Fruit fly (Drosophila melanogaster) whole organism, pupa: ENCODE measurements around the gene CG11425.

Experiments
- CG10348 ChIP-seq: fragments of 200-800 bp; sonication (Bioruptor generic); IDR thresholded peaks from 2 replicates; pipeline ENCODE4 v1.3.6; 2022; ENCODE audit warnings: missing biosample characterization, missing genetic modification characterization
- CG12605 ChIP-seq: fragments of 200-800 bp; sonication (Bioruptor generic); IDR thresholded peaks from 2 replicates; pipeline ENCODE4 v1.3.6; 2022; ENCODE audit warnings: missing biosample characterization, missing genetic modification characterization
- CG13204 ChIP-seq: fragments of 200-800 bp; sonication (Bioruptor generic); optimal IDR thresholded peaks from 2 replicates; lab custom pipeline; 2018; ENCODE audit warnings: missing biosample characterization, mild to moderate bottlenecking, missing genetic modification characterization, moderate library complexity
- CG14655 ChIP-seq: fragments of 200-800 bp; sonication (Bioruptor generic); optimal IDR thresholded peaks from 3 replicates; lab custom pipeline; 2017; ENCODE audit warnings: mild to moderate bottlenecking, missing biosample characterization, missing genetic modification reagents, missing genetic modification characterization
- CG15710 ChIP-seq: fragments of 200-800 bp; sonication (Bioruptor generic); optimal IDR thresholded peaks from 2 replicates; lab custom pipeline; 2018; ENCODE audit warnings: missing biosample characterization, mild to moderate bottlenecking, missing genetic modification characterization, moderate library complexity
- CG17806 ChIP-seq: fragments of 200-800 bp; sonication (Bioruptor generic); optimal IDR thresholded peaks from 2 replicates; lab custom pipeline; 2018; ENCODE audit warnings: missing biosample characterization, mild to moderate bottlenecking, missing genetic modification characterization, moderate library complexity
- CG32121 ChIP-seq: fragments of 200-800 bp; sonication (Bioruptor generic); IDR thresholded peaks from 2 replicates; pipeline ENCODE4 v1.3.6; 2022; ENCODE audit warnings: missing biosample characterization, missing genetic modification characterization
- CG34367 ChIP-seq: fragments of 200-800 bp; sonication (Bioruptor generic); optimal IDR thresholded peaks from 2 replicates; lab custom pipeline; 2018; ENCODE audit warnings: missing biosample characterization, mild to moderate bottlenecking, missing genetic modification characterization
- CG4496 ChIP-seq: fragments of 200-800 bp; sonication (Bioruptor generic); IDR thresholded peaks from 3 replicates; pipeline ENCODE4 v1.3.6; 2022; ENCODE audit warnings: missing biosample characterization, missing genetic modification characterization
- CG8159 ChIP-seq: fragments of 200-800 bp; sonication (Bioruptor generic); optimal IDR thresholded peaks from 3 replicates; lab custom pipeline; 2018; ENCODE audit warnings: missing biosample characterization, mild to moderate bottlenecking, missing genetic modification characterization, moderate library complexity
- CG8301 ChIP-seq: fragments of 200-800 bp; sonication (Bioruptor generic); optimal IDR thresholded peaks from 2 replicates; lab custom pipeline; 2018; ENCODE audit warnings: missing biosample characterization, mild to moderate bottlenecking, missing genetic modification characterization
- CG9948 ChIP-seq: fragments of 200-800 bp; sonication (Bioruptor generic); optimal IDR thresholded peaks from 2 replicates; lab custom pipeline; 2018; ENCODE audit warnings: missing biosample characterization, mild to moderate bottlenecking, missing genetic modification characterization, moderate library complexity
- EcR ChIP-seq: fragments of 200-800 bp; sonication (Bioruptor generic); optimal IDR thresholded peaks from 3 replicates; lab custom pipeline; 2019; ENCODE audit warnings: missing biosample characterization, missing genetic modification characterization, mild to moderate bottlenecking, moderate library complexity, missing genetic modification reagents
- Ets98B ChIP-seq: fragments of 200-800 bp; sonication (Bioruptor generic); IDR thresholded peaks from 2 replicates; pipeline ENCODE4 v1.3.6; 2022; ENCODE audit warnings: missing biosample characterization, missing genetic modification characterization
- Pif1A ChIP-seq: fragments of 200-800 bp; sonication (Bioruptor generic); optimal IDR thresholded peaks from 3 replicates; lab custom pipeline; 2016; ENCODE audit warnings: missing biosample characterization, missing genetic modification characterization
- Pif1B ChIP-seq: fragments of 200-800 bp; sonication (Bioruptor generic); optimal IDR thresholded peaks from 3 replicates; lab custom pipeline; 2016; ENCODE audit warnings: missing biosample characterization, missing genetic modification characterization
- Snoo ChIP-seq: fragments of 200-800 bp; sonication (Bioruptor generic); optimal IDR thresholded peaks from 3 replicates; lab custom pipeline; 2017; ENCODE audit warnings: missing biosample characterization, mild to moderate bottlenecking, missing genetic modification characterization, inconsistent platforms
- fd96Ca ChIP-seq: fragments of 200-800 bp; sonication (Bioruptor generic); IDR thresholded peaks from 3 replicates; pipeline ENCODE4 v1.3.6; 2022; ENCODE audit warnings: missing biosample characterization, missing genetic modification characterization
- gl ChIP-seq: fragments of 200-800 bp; sonication (Bioruptor generic); optimal IDR thresholded peaks from 2 replicates; lab custom pipeline; 2018; ENCODE audit warnings: missing biosample characterization, mild to moderate bottlenecking, missing genetic modification characterization
- rn ChIP-seq: fragments of 200-800 bp; sonication (Bioruptor generic); IDR thresholded peaks from 2 replicates; pipeline ENCODE4 v1.3.6; 2022; ENCODE audit warnings: missing biosample characterization, missing genetic modification characterization

CG11425 gene

dm6 chr3L:22470299-22470791, 4.2 kb upstream of the CG11425 start, which contains the start of gene CG11426:
Gene CG11426, plus strand, starts transcription at chr3L:22470556.
- no peak for TF ChIP-seq CG12605 (GFP tag; lab: Robert Waterston, UW)
- TF ChIP-seq CG17806 (tag; lab: Kevin White, UChicago), result no peak
- no peak for TF ChIP-seq gl (tag; lab: Kevin White, UChicago)
- TF ChIP-seq Snoo (tag; lab: Kevin White, UChicago), result no peak
- TF ChIP-seq EcR (GFP tag; lab: Kevin White, UChicago), result no peak
- no peak for TF ChIP-seq Ets98B (GFP tag; lab: Robert Waterston, UW)
- no peak for TF ChIP-seq CG32121 (GFP tag; lab: Robert Waterston, UW)
- no peak for TF ChIP-seq CG13204 (GFP tag; lab: Kevin White, UChicago)
- TF ChIP-seq CG14655 (GFP tag; lab: Kevin White, UChicago), result no peak
- no peak for TF ChIP-seq CG4496 (GFP tag; lab: Robert Waterston, UW)
- TF ChIP-seq Pif1B (GFP tag; lab: Kevin White, UChicago), result no peak
- no peak for TF ChIP-seq CG15710 (tag; lab: Kevin White, UChicago)
- no peak for TF ChIP-seq CG10348 (GFP tag; lab: Robert Waterston, UW)
- TF ChIP-seq fd96Ca (GFP tag; lab: Robert Waterston, UW), result no peak

DNA sequence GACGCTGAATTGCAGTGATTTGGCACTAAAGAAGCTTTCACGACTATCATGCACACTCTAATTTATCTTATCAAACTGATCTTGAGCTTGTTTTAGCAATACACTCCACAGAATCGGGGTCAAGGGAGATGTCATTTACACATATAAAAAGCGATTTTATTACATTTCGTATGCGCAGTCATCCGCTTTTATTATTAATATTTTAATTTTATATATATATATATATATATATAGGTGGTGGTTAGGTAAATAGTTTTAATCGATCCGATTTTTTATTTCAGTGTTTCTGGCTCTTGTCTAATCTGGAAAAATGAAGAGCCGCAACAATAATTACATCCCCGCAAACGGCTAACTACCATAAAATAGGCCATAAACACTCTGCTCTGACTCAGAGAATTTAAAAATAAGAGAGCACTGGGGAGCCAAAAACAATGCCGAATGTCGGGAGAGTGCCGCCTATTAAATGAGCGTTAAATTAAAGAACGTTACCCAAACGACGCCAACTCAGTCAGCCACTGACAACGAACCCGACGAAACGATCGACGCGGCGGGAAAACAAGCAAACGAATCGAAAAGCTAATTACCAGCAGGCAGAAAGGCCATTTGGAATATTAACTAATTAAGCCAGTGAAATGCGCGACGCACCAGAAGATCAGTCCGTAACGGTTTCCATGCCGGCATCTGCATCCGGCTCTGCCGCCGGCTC, 2.9 kb upstream of the CG11425 start:
- peak; percentile 21 for TF ChIP-seq CG14655 (GFP tag; lab: Kevin White, UChicago)
- TF ChIP-seq CG9948 (tag; lab: Kevin White, UChicago), result no peak
- TF ChIP-seq CG4496 (GFP tag; lab: Robert Waterston, UW), result 0 out of 3 replicates have a peak, but pooled peaks have one; percentile 15

DNA sequence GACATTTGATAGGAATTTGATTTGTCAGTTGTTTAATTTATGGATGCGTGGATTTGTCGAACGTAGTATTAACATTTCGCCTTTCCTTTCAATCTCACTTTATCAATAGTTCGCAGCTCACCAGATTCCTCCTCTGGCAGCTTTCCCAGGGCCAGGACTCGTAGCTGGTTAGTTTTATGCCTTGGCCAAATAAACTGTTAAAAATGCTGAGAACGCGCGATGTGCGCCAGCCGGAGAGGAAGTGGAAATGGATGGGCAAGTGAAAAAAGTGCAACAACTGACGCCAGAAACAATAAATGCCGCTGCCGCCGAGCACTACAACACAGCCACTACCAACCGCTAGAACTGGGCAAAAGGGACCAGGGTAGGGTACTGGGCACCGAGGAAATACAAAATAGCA, 8.9 kb downstream of the CG11425 start:
- TF ChIP-seq EcR (GFP tag; lab: Kevin White, UChicago), result no peak
- TF ChIP-seq Snoo (tag; lab: Kevin White, UChicago), result no peak
- no peak for TF ChIP-seq CG9948 (tag; lab: Kevin White, UChicago)
- TF ChIP-seq gl (tag; lab: Kevin White, UChicago), result no peak
- no peak for TF ChIP-seq CG8159 (tag; lab: Kevin White, UChicago)
- TF ChIP-seq CG15710 (tag; lab: Kevin White, UChicago), result no peak
- no peak for TF ChIP-seq CG10348 (GFP tag; lab: Robert Waterston, UW)
- no peak for TF ChIP-seq Ets98B (GFP tag; lab: Robert Waterston, UW)
- TF ChIP-seq CG17806 (tag; lab: Kevin White, UChicago), result no peak
- TF ChIP-seq CG12605 (GFP tag; lab: Robert Waterston, UW), result no peak
- TF ChIP-seq fd96Ca (GFP tag; lab: Robert Waterston, UW), result no peak
- TF ChIP-seq Pif1B (GFP tag; lab: Kevin White, UChicago), result no peak
- TF ChIP-seq rn (GFP tag; lab: Robert Waterston, UW), result no peak
- no peak for TF ChIP-seq CG4496 (GFP tag; lab: Robert Waterston, UW)
- TF ChIP-seq CG13204 (GFP tag; lab: Kevin White, UChicago), result no peak
- TF ChIP-seq CG8301 (tag; lab: Kevin White, UChicago), result no peak
- TF ChIP-seq, all 21 proteins: peak for 0

DNA sequence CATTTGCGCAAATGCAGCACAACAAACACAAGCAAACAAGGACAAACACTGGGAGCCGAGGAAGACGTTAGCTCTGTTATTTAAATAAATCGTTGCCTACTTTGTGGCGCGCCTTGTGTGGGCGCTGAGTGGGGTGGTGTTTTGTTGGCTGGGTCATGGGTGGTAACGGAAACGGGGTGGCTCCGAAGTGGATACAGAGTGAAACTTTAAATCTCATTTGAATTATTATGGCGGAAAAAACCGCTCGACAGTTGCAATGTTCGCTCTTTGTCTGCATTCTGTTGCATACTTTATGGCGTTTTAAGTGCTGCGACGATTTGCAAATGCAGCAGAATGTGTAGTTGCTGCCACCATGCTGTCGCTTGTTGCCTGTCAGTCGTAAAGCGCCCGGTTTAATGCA, 23.0 kb downstream of the CG11425 start:
- no peak for TF ChIP-seq CG12605 (GFP tag; lab: Robert Waterston, UW)
- no peak for TF ChIP-seq gl (tag; lab: Kevin White, UChicago)
- TF ChIP-seq CG4496 (GFP tag; lab: Robert Waterston, UW), result no peak

- TF ChIP-seq EcR (GFP tag; lab: Kevin White, UChicago) (no peak), Pif1B (GFP tag; lab: Kevin White, UChicago) (no peak)
These were observed 26.7 kb downstream of the CG11425 start, which contains the start of gene CG43312 for dm6 chr3L:22501300-22501699. Gene CG43312, plus strand, starts transcription at chr3L:22501600.

- TF ChIP-seq CG10348 (GFP tag; lab: Robert Waterston, UW) (no peak), Pif1A (GFP tag; lab: Kevin White, UChicago) (no peak), gl (tag; lab: Kevin White, UChicago) (no peak), fd96Ca (GFP tag; lab: Robert Waterston, UW) (no peak), CG9948 (tag; lab: Kevin White, UChicago) (no peak), CG12605 (GFP tag; lab: Robert Waterston, UW) (no peak), CG17806 (tag; lab: Kevin White, UChicago) (no peak), CG32121 (GFP tag; lab: Robert Waterston, UW) (no peak), CG13204 (GFP tag; lab: Kevin White, UChicago) (no peak), CG34367 (tag; lab: Kevin White, UChicago) (no peak), CG8301 (tag; lab: Kevin White, UChicago) (no peak), CG8159 (tag; lab: Kevin White, UChicago) (no peak)
These were observed 29.1 kb downstream of the CG11425 start, which contains the start of gene CG43331 for dm6 chr3L:22503730-22504129. Gene CG43331, minus strand, starts transcription at chr3L:22503830.
